Fruit fly (Drosophila melanogaster) whole organism, pupa: Measurements from ENCODE around the gene Sclp.

ENCODE experiments used
- CG10348 ChIP-seq: fragments of 200-800 bp; sonication (Bioruptor generic); IDR thresholded peaks from 2 replicates; pipeline ENCODE4 v1.3.6; 2022; ENCODE audit warnings: missing biosample characterization, missing genetic modification characterization
- CG12605 ChIP-seq: fragments of 200-800 bp; sonication (Bioruptor generic); IDR thresholded peaks from 2 replicates; pipeline ENCODE4 v1.3.6; 2022; ENCODE audit warnings: missing biosample characterization, missing genetic modification characterization
- CG13204 ChIP-seq: fragments of 200-800 bp; sonication (Bioruptor generic); optimal IDR thresholded peaks from 2 replicates; lab custom pipeline; 2018; ENCODE audit warnings: missing biosample characterization, mild to moderate bottlenecking, missing genetic modification characterization, moderate library complexity
- CG14655 ChIP-seq: fragments of 200-800 bp; sonication (Bioruptor generic); optimal IDR thresholded peaks from 3 replicates; lab custom pipeline; 2017; ENCODE audit warnings: mild to moderate bottlenecking, missing biosample characterization, missing genetic modification reagents, missing genetic modification characterization
- CG15710 ChIP-seq: fragments of 200-800 bp; sonication (Bioruptor generic); optimal IDR thresholded peaks from 2 replicates; lab custom pipeline; 2018; ENCODE audit warnings: missing biosample characterization, mild to moderate bottlenecking, missing genetic modification characterization, moderate library complexity
- CG32121 ChIP-seq: fragments of 200-800 bp; sonication (Bioruptor generic); IDR thresholded peaks from 2 replicates; pipeline ENCODE4 v1.3.6; 2022; ENCODE audit warnings: missing biosample characterization, missing genetic modification characterization
- CG34367 ChIP-seq: fragments of 200-800 bp; sonication (Bioruptor generic); optimal IDR thresholded peaks from 2 replicates; lab custom pipeline; 2018; ENCODE audit warnings: missing biosample characterization, mild to moderate bottlenecking, missing genetic modification characterization
- CG4496 ChIP-seq: fragments of 200-800 bp; sonication (Bioruptor generic); IDR thresholded peaks from 3 replicates; pipeline ENCODE4 v1.3.6; 2022; ENCODE audit warnings: missing biosample characterization, missing genetic modification characterization
- CG8159 ChIP-seq: fragments of 200-800 bp; sonication (Bioruptor generic); optimal IDR thresholded peaks from 3 replicates; lab custom pipeline; 2018; ENCODE audit warnings: missing biosample characterization, mild to moderate bottlenecking, missing genetic modification characterization, moderate library complexity
- CG8301 ChIP-seq: fragments of 200-800 bp; sonication (Bioruptor generic); optimal IDR thresholded peaks from 2 replicates; lab custom pipeline; 2018; ENCODE audit warnings: missing biosample characterization, mild to moderate bottlenecking, missing genetic modification characterization
- CG9948 ChIP-seq: fragments of 200-800 bp; sonication (Bioruptor generic); optimal IDR thresholded peaks from 2 replicates; lab custom pipeline; 2018; ENCODE audit warnings: missing biosample characterization, mild to moderate bottlenecking, missing genetic modification characterization, moderate library complexity
- D1 ChIP-seq: fragments of 200-800 bp; sonication (Bioruptor generic); optimal IDR thresholded peaks from 2 replicates; lab custom pipeline; 2018; ENCODE audit warnings: missing biosample characterization, mild to moderate bottlenecking, missing genetic modification characterization, moderate library complexity
- EcR ChIP-seq: fragments of 200-800 bp; sonication (Bioruptor generic); optimal IDR thresholded peaks from 3 replicates; lab custom pipeline; 2019; ENCODE audit warnings: missing biosample characterization, missing genetic modification characterization, mild to moderate bottlenecking, moderate library complexity, missing genetic modification reagents
- Ets98B ChIP-seq: fragments of 200-800 bp; sonication (Bioruptor generic); IDR thresholded peaks from 2 replicates; pipeline ENCODE4 v1.3.6; 2022; ENCODE audit warnings: missing biosample characterization, missing genetic modification characterization
- Pif1A ChIP-seq: fragments of 200-800 bp; sonication (Bioruptor generic); optimal IDR thresholded peaks from 3 replicates; lab custom pipeline; 2016; ENCODE audit warnings: missing biosample characterization, missing genetic modification characterization
- Pif1B ChIP-seq: fragments of 200-800 bp; sonication (Bioruptor generic); optimal IDR thresholded peaks from 3 replicates; lab custom pipeline; 2016; ENCODE audit warnings: missing biosample characterization, missing genetic modification characterization
- Snoo ChIP-seq: fragments of 200-800 bp; sonication (Bioruptor generic); optimal IDR thresholded peaks from 3 replicates; lab custom pipeline; 2017; ENCODE audit warnings: missing biosample characterization, mild to moderate bottlenecking, missing genetic modification characterization, inconsistent platforms
- fd96Ca ChIP-seq: fragments of 200-800 bp; sonication (Bioruptor generic); IDR thresholded peaks from 3 replicates; pipeline ENCODE4 v1.3.6; 2022; ENCODE audit warnings: missing biosample characterization, missing genetic modification characterization
- gl ChIP-seq: fragments of 200-800 bp; sonication (Bioruptor generic); optimal IDR thresholded peaks from 2 replicates; lab custom pipeline; 2018; ENCODE audit warnings: missing biosample characterization, mild to moderate bottlenecking, missing genetic modification characterization
- rn ChIP-seq: fragments of 200-800 bp; sonication (Bioruptor generic); IDR thresholded peaks from 2 replicates; pipeline ENCODE4 v1.3.6; 2022; ENCODE audit warnings: missing biosample characterization, missing genetic modification characterization

Gene Sclp

dm6 chrX:11872517-11872916, 51.9 kb downstream of the Sclp start, which contains the start of gene BORCS5:
Gene BORCS5, minus strand, starts transcription at chrX:11872779.
- no peak for TF ChIP-seq rn (GFP tag; lab: Robert Waterston, UW)
- no peak for TF ChIP-seq CG8301 (tag; lab: Kevin White, UChicago)
- no peak for TF ChIP-seq EcR (GFP tag; lab: Kevin White, UChicago)
- no peak for TF ChIP-seq CG4496 (GFP tag; lab: Robert Waterston, UW)
- no peak for TF ChIP-seq Snoo (tag; lab: Kevin White, UChicago)
- no peak for TF ChIP-seq CG9948 (tag; lab: Kevin White, UChicago)
- TF ChIP-seq CG34367 (tag; lab: Kevin White, UChicago), result no peak
- TF ChIP-seq CG13204 (GFP tag; lab: Kevin White, UChicago), result no peak
- TF ChIP-seq Pif1B (GFP tag; lab: Kevin White, UChicago), result no peak
- no peak for TF ChIP-seq gl (tag; lab: Kevin White, UChicago)
- TF ChIP-seq CG10348 (GFP tag; lab: Robert Waterston, UW), result no peak
- no peak for TF ChIP-seq Pif1A (GFP tag; lab: Kevin White, UChicago)
- TF ChIP-seq CG8159 (tag; lab: Kevin White, UChicago), result no peak
- no peak for TF ChIP-seq D1 (tag; lab: Kevin White, UChicago)
- no peak for TF ChIP-seq CG15710
- no peak for TF ChIP-seq CG32121 (GFP tag; lab: Robert Waterston, UW)
- no peak for TF ChIP-seq Ets98B
- TF ChIP-seq CG12605 (GFP tag; lab: Robert Waterston, UW), result no peak
- TF ChIP-seq CG14655 (GFP tag; lab: Kevin White, UChicago), result no peak
- no peak for TF ChIP-seq fd96Ca (GFP tag; lab: Robert Waterston, UW)
